Worm (Caenorhabditis elegans) whole organism, L1 larva: ENCODE data around the gene unc-10.

ENCODE experiments used
- C16A3.4 ChIP-seq: fragments of 150-350 bp; optimal IDR thresholded peaks from 2 replicates; lab custom pipeline; 2014; ENCODE audit warnings: missing biosample characterization, missing genetic modification characterization
- C34B4.2 ChIP-seq: sonication (generic microtip); optimal IDR thresholded peaks from 2 replicates; lab custom pipeline; 2017; ENCODE audit warnings: mild to moderate bottlenecking, missing genetic modification characterization, missing compliant biosample characterization
- F16B12.6 ChIP-seq: fragments of 150-350 bp; optimal IDR thresholded peaks from 2 replicates; lab custom pipeline; 2014; ENCODE audit warnings: missing biosample characterization, missing genetic modification characterization
- aly-2 ChIP-seq: fragments of 150-350 bp; optimal IDR thresholded peaks from 2 replicates; lab custom pipeline; 2014; ENCODE audit warnings: missing biosample characterization, missing genetic modification characterization
- blmp-1 ChIP-seq: fragments of 150-350 bp; optimal IDR thresholded peaks from 2 replicates; lab custom pipeline; 2014; ENCODE audit warnings: missing biosample characterization, missing genetic modification characterization
- ceh-82 ChIP-seq, 3 experiments: fragments of 150-350 bp in 1 of 3; sonication (generic microtip) in 2 of 3; optimal IDR thresholded peaks; 2 replicates each; lab custom pipeline; 2014 to 2017; ENCODE audit warnings: missing biosample characterization in 3 of 3, missing genetic modification characterization in 3 of 3
- ceh-88 ChIP-seq: fragments of 200-800 bp; sonication (Bioruptor generic); IDR thresholded peaks from 2 replicates; pipeline ENCODE4 v1.3.6; 2022; ENCODE audit warnings: missing genetic modification characterization, missing compliant biosample characterization
- ceh-90 ChIP-seq: sonication (generic microtip); optimal IDR thresholded peaks from 2 replicates; lab custom pipeline; 2016; ENCODE audit warnings: missing genetic modification characterization, missing compliant biosample characterization
- ces-1 ChIP-seq: fragments of 150-350 bp; optimal IDR thresholded peaks from 2 replicates; lab custom pipeline; 2014; ENCODE audit warnings: missing biosample characterization, missing genetic modification reagents, missing genetic modification characterization
- dpl-1 ChIP-seq, 3 experiments: fragments of 150-350 bp in 2 of 3; sonication (generic microtip) in 1 of 3; optimal IDR thresholded peaks; 2 replicates each; lab custom pipeline; 2014 to 2017; ENCODE audit warnings: missing biosample characterization in 3 of 3, missing genetic modification characterization in 3 of 3, missing genetic modification reagents in 3 of 3
- dsc-1 ChIP-seq: sonication (generic microtip); optimal IDR thresholded peaks from 2 replicates; lab custom pipeline; 2016; ENCODE audit warnings: mild to moderate bottlenecking, missing genetic modification characterization, missing compliant biosample characterization
- efl-3 ChIP-seq: fragments of 200-800 bp; sonication (Bioruptor generic); optimal IDR thresholded peaks from 2 replicates; lab custom pipeline; 2018; ENCODE audit warnings: mild to moderate bottlenecking, missing genetic modification characterization, missing compliant biosample characterization
- egl-27 ChIP-seq, 2 experiments: fragments of 150-350 bp in 1 of 2; sonication (generic microtip); optimal IDR thresholded peaks; 3 replicates each; lab custom pipeline; 2017 to 2018; ENCODE audit warnings: missing biosample characterization in 2 of 2, missing genetic modification characterization in 2 of 2, missing genetic modification reagents in 2 of 2
- elt-3 ChIP-seq, 6 experiments: fragments of 150-350 bp in 1 of 6; sonication (generic microtip); optimal IDR thresholded peaks; 2 replicates each; lab custom pipeline; 2017 to 2018; ENCODE audit warnings: missing biosample characterization in 6 of 6, missing genetic modification characterization in 6 of 6, inconsistent platforms in 1 of 6
- ets-5 ChIP-seq: fragments of 200-800 bp; sonication (Bioruptor generic); IDR thresholded peaks from 2 replicates; pipeline ENCODE4 v1.3.6; 2022; ENCODE audit warnings: missing genetic modification characterization, missing compliant biosample characterization
- fos-1 ChIP-seq: fragments of 150-350 bp; optimal IDR thresholded peaks from 2 replicates; lab custom pipeline; 2014; ENCODE audit warnings: missing biosample characterization, missing genetic modification characterization
- hlh-17 ChIP-seq: fragments of 200-800 bp; sonication (Bioruptor generic); optimal IDR thresholded peaks from 2 replicates; lab custom pipeline; 2018; ENCODE audit warnings: missing genetic modification characterization, mild to moderate bottlenecking, missing compliant biosample characterization, moderate library complexity, borderline replicate concordance
- hlh-4 ChIP-seq: sonication (generic microtip); optimal IDR thresholded peaks from 2 replicates; lab custom pipeline; 2016; ENCODE audit warnings: mild to moderate bottlenecking, missing genetic modification characterization, missing compliant biosample characterization
- hpl-2 ChIP-seq: fragments of 150-350 bp; optimal IDR thresholded peaks from 2 replicates; lab custom pipeline; 2014; ENCODE audit warnings: missing biosample characterization, missing genetic modification reagents, missing genetic modification characterization
- jun-1 ChIP-seq: fragments of 150-350 bp; optimal IDR thresholded peaks from 2 replicates; lab custom pipeline; 2014; ENCODE audit warnings: missing biosample characterization, missing genetic modification reagents, missing genetic modification characterization
- lin-14 ChIP-seq: fragments of 200-800 bp; sonication (Bioruptor generic); optimal IDR thresholded peaks from 2 replicates; lab custom pipeline; 2018; ENCODE audit warnings: mild to moderate bottlenecking, missing genetic modification characterization, moderate library complexity, missing compliant biosample characterization
- lin-15B ChIP-seq: fragments of 150-350 bp; sonication (generic microtip); optimal IDR thresholded peaks from 3 replicates; lab custom pipeline; 2014; ENCODE audit warnings: missing biosample characterization, missing genetic modification characterization
- lin-35 ChIP-seq, 2 experiments: fragments of 150-350 bp; optimal IDR thresholded peaks; 2 replicates each; lab custom pipeline; 2014; ENCODE audit warnings: missing biosample characterization in 2 of 2, missing genetic modification characterization in 2 of 2, missing genetic modification reagents in 2 of 2
- lir-3 ChIP-seq: sonication (generic microtip); optimal IDR thresholded peaks from 2 replicates; lab custom pipeline; 2016; ENCODE audit warnings: mild to moderate bottlenecking, missing genetic modification characterization, moderate library complexity, missing compliant biosample characterization; ENCODE audit not compliant: poor library complexity
- lsy-2 ChIP-seq, 2 experiments: fragments of 150-350 bp; optimal IDR thresholded peaks; 2 replicates each; lab custom pipeline; 2014; ENCODE audit warnings: missing biosample characterization in 2 of 2, missing genetic modification characterization in 2 of 2
- mab-9 ChIP-seq: fragments of 200-800 bp; sonication (Bioruptor generic); IDR thresholded peaks from 2 replicates; pipeline ENCODE4 v1.3.6; 2022; ENCODE audit warnings: missing genetic modification reagents, missing genetic modification characterization, missing compliant biosample characterization
- mdl-1 ChIP-seq, 2 experiments: fragments of 150-350 bp; optimal IDR thresholded peaks; 2 replicates each; lab custom pipeline; 2014 to 2017; ENCODE audit warnings: missing biosample characterization in 2 of 2, missing genetic modification characterization in 2 of 2, inconsistent platforms in 1 of 2
- mef-2 ChIP-seq: fragments of 150-350 bp; optimal IDR thresholded peaks from 2 replicates; lab custom pipeline; 2014; ENCODE audit warnings: missing biosample characterization, missing genetic modification characterization
- mep-1 ChIP-seq: fragments of 150-350 bp; optimal IDR thresholded peaks from 2 replicates; lab custom pipeline; 2014; ENCODE audit warnings: missing biosample characterization, missing genetic modification characterization
- nhr-11 ChIP-seq: fragments of 150-350 bp; optimal IDR thresholded peaks from 2 replicates; lab custom pipeline; 2014; ENCODE audit warnings: missing biosample characterization, missing genetic modification characterization
- nhr-19 ChIP-seq: fragments of 200-800 bp; sonication (Bioruptor generic); conservative IDR thresholded peaks from 2 replicates; pipeline ENCODE4 v1.3.6; 2022; ENCODE audit warnings: missing genetic modification characterization, missing compliant biosample characterization
- nhr-20 ChIP-seq: sonication (generic microtip); optimal IDR thresholded peaks from 2 replicates; lab custom pipeline; 2016; ENCODE audit warnings: mild to moderate bottlenecking, missing genetic modification characterization, missing compliant biosample characterization
- nhr-47 ChIP-seq: sonication (generic microtip); optimal IDR thresholded peaks from 2 replicates; lab custom pipeline; 2016; ENCODE audit warnings: mild to moderate bottlenecking, missing genetic modification characterization, moderate library complexity, missing compliant biosample characterization
- nhr-71 ChIP-seq: sonication (generic microtip); optimal IDR thresholded peaks from 2 replicates; lab custom pipeline; 2016; ENCODE audit warnings: mild to moderate bottlenecking, missing genetic modification characterization, moderate library complexity, missing compliant biosample characterization
- nhr-84 ChIP-seq: sonication (generic microtip); optimal IDR thresholded peaks from 2 replicates; lab custom pipeline; 2017; ENCODE audit warnings: missing biosample characterization, missing genetic modification characterization
- pag-3 ChIP-seq: sonication (generic microtip); optimal IDR thresholded peaks from 2 replicates; lab custom pipeline; 2017; ENCODE audit warnings: missing genetic modification characterization, mild to moderate bottlenecking, missing compliant biosample characterization, antibody characterized with exemption, borderline replicate concordance; ENCODE audit not compliant: insufficient read depth
- snu-23 ChIP-seq: sonication (generic microtip); optimal IDR thresholded peaks from 2 replicates; lab custom pipeline; 2016; ENCODE audit warnings: missing genetic modification characterization, missing compliant biosample characterization
- sox-4 ChIP-seq: sonication (generic microtip); optimal IDR thresholded peaks from 2 replicates; lab custom pipeline; 2016; ENCODE audit warnings: missing genetic modification characterization, missing compliant biosample characterization
- sptf-1 ChIP-seq: fragments of 150-350 bp; optimal IDR thresholded peaks from 2 replicates; lab custom pipeline; 2014; ENCODE audit warnings: missing biosample characterization, missing genetic modification characterization
- swsn-7 ChIP-seq: sonication (generic microtip); optimal IDR thresholded peaks from 2 replicates; lab custom pipeline; 2016; ENCODE audit warnings: missing genetic modification characterization, missing compliant biosample characterization
- tlp-1 ChIP-seq: fragments of 150-350 bp; optimal IDR thresholded peaks from 2 replicates; lab custom pipeline; 2014; ENCODE audit warnings: missing biosample characterization, missing genetic modification characterization
- unc-130 ChIP-seq: fragments of 150-350 bp; optimal IDR thresholded peaks from 2 replicates; lab custom pipeline; 2017; ENCODE audit warnings: missing biosample characterization, missing genetic modification characterization, inconsistent platforms
- unc-30 ChIP-seq: sonication (generic microtip); optimal IDR thresholded peaks from 2 replicates; lab custom pipeline; 2017; ENCODE audit warnings: missing biosample characterization, missing genetic modification characterization
- unc-86 ChIP-seq: sonication (generic microtip); optimal IDR thresholded peaks from 2 replicates; lab custom pipeline; 2016; ENCODE audit warnings: missing genetic modification characterization, missing compliant biosample characterization
- xbp-1 ChIP-seq: sonication (generic microtip); optimal IDR thresholded peaks from 2 replicates; lab custom pipeline; 2016; ENCODE audit warnings: missing genetic modification characterization, missing compliant biosample characterization
- zag-1 ChIP-seq: fragments of 150-350 bp; optimal IDR thresholded peaks from 2 replicates; lab custom pipeline; 2014; ENCODE audit warnings: missing biosample characterization, missing genetic modification characterization
- zip-4 ChIP-seq: fragments of 200-800 bp; sonication (Bioruptor generic); optimal IDR thresholded peaks from 2 replicates; lab custom pipeline; 2018; ENCODE audit warnings: mild to moderate bottlenecking, missing genetic modification characterization, moderate library complexity, missing compliant biosample characterization

Gene unc-10

DNA sequence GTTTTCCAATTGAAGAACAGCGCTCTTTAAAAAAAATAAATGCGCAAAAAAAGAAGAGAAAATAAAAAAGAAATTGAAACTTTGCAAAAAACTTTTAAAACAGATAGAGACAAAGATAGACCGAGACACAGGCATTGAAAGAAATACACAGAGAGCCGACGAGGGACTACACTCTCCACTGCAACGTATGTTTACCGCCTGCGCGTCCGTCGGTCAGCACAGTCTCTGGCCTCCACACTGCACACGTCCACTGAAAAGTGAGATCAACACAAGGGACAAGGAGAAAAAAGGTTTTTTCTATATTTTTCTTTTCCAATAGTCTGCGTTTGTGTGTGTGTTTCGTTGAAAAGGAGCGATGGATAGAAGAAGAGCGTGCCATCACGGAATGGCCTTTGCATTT lies 26.3 kb upstream of the unc-10 start (continued):
- TF ChIP-seq tlp-1 (no peak), nhr-71 (tag; lab: Kevin White, UChicago) (peak; percentile 69), hlh-17 (GFP tag; lab: Kevin White, UChicago) (no peak), C16A3.4 (tag; lab: Kevin White, UChicago) (no peak), lsy-2 (tag; optimal IDR thresholded peaks at IDR 0.05; lab: Kevin White, UChicago) (peak; percentile 41 to 66), aly-2 (tag; lab: Kevin White, UChicago) (no peak), hlh-4 (no peak), swsn-7 (tag; lab: Kevin White, UChicago) (peak; percentile 65), nhr-84 (tag; lab: Kevin White, UChicago) (no peak), mdl-1 (tag; optimal IDR thresholded peaks at IDR 0.05; lab: Kevin White, UChicago) (peak in 1 of 2 experiments; percentile 65), dpl-1 (GFP tag; optimal IDR thresholded peaks at IDR 0.05; lab: Kevin White, UChicago) (peak in 2 of 3 experiments; percentile 15 to 27), nhr-20 (tag; lab: Kevin White, UChicago) (peak; percentile 84), mab-9 (GFP tag; lab: Robert Waterston, UW) (no peak), zag-1 (tag; lab: Kevin White, UChicago) (no peak), F16B12.6 (peak; percentile 13), unc-86 (tag; lab: Kevin White, UChicago) (peak; percentile 4), mef-2 (peak; percentile 34), ceh-90 (tag; lab: Kevin White, UChicago) (no peak), nhr-11 (tag; lab: Kevin White, UChicago) (no peak), sptf-1 (tag; lab: Kevin White, UChicago) (no peak), elt-3 (tag; optimal IDR thresholded peaks at IDR 0.05; lab: Kevin White, UChicago) (peak in 3 of 6 experiments; percentile 14 to 65 (median 49)), ceh-88 (no peak), unc-130 (tag; lab: Kevin White, UChicago) (no peak), lin-14 (peak; percentile 97), lin-35 (GFP tag; optimal IDR thresholded peaks at IDR 0.05; lab: Kevin White, UChicago) (peak; percentile 10 to 14), pag-3 (tag; lab: Kevin White, UChicago) (no peak), egl-27 (tag; optimal IDR thresholded peaks at IDR 0.05; lab: Kevin White, UChicago) (peak; percentile 54 to 56), C34B4.2 (tag; lab: Kevin White, UChicago) (no peak), efl-3 (no peak), sox-4 (no peak)

DNA sequence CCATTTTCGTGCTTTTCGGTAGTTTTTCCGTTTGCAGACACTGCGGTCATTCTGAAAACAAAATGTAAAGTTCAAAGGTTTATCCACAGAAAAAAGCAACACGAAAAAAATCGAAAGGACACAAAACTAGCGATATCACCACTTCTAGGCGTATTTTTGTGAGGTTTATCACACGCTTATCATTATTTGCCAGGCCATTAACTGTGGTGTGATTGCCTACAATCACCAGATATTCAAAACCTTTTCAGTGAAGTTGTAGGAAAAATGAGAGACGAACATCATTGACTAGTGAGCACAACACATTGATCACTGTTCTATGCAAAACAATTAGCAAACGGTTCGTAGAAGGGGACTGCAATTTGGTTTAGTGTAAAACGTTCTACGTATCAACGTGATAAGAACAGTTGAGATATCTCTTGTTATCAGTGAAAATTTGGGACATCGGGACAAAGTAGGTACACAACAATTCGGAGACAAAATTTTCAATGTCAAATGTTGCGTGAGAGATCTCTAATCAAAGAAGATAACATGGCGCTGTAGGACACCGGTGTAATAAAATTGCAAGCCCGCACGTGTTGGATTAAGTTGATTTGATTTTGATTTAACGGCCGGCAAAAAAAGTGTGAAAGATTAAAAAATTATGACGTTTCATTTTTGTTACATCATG lies 25.5 kb upstream of the unc-10 start, which contains the start of gene sur-5:
TSS of gene sur-5 (minus strand) at position 51 of the 667 bp plus-strand sequence.
- peak; percentile 12; the same call in 1 of the 2 replicates for TF ChIP-seq nhr-19 (GFP tag; lab: Robert Waterston, UW)
- no peak for TF ChIP-seq ets-5 (GFP tag; lab: Robert Waterston, UW)
- TF ChIP-seq mef-2, result no peak
- peak; percentile 77 for TF ChIP-seq blmp-1 (tag; lab: Kevin White, UChicago)
- no peak for TF ChIP-seq C34B4.2 (tag; lab: Kevin White, UChicago)
- peak; percentile 61 for TF ChIP-seq nhr-20 (tag; lab: Kevin White, UChicago)
- TF ChIP-seq lin-14, result peak; percentile 77
- peak; percentile 26 for TF ChIP-seq nhr-47 (tag; lab: Kevin White, UChicago)
- no peak for TF ChIP-seq hlh-17 (GFP tag; lab: Kevin White, UChicago)
- no peak for TF ChIP-seq hlh-4
- no peak for TF ChIP-seq sox-4
- TF ChIP-seq lsy-2 (tag; optimal IDR thresholded peaks at IDR 0.05; lab: Kevin White, UChicago), result no peak
- TF ChIP-seq unc-86 (tag; lab: Kevin White, UChicago), result no peak
- no peak for TF ChIP-seq ceh-82 (tag; optimal IDR thresholded peaks at IDR 0.05; lab: Kevin White, UChicago)
- TF ChIP-seq xbp-1 (tag; lab: Kevin White, UChicago), result no peak
- TF ChIP-seq efl-3, result no peak
- TF ChIP-seq nhr-84 (tag; lab: Kevin White, UChicago), result no peak
- peak in 1 of 2 experiments; percentile 74 for TF ChIP-seq mdl-1 (tag; optimal IDR thresholded peaks at IDR 0.05; lab: Kevin White, UChicago)
- TF ChIP-seq lin-15B (tag; lab: Kevin White, UChicago), result no peak
- TF ChIP-seq jun-1 (tag; lab: Kevin White, UChicago), result no peak
- peak; percentile 26 for TF ChIP-seq snu-23
- TF ChIP-seq dsc-1, result no peak
- TF ChIP-seq mep-1 (tag; lab: Kevin White, UChicago), result no peak
- TF ChIP-seq unc-130 (tag; lab: Kevin White, UChicago), result peak; percentile 17
- TF ChIP-seq tlp-1, result no peak
- TF ChIP-seq dpl-1 (GFP tag; optimal IDR thresholded peaks at IDR 0.05; lab: Kevin White, UChicago), result no peak
- TF ChIP-seq C16A3.4 (tag; lab: Kevin White, UChicago), result no peak
- TF ChIP-seq fos-1 (tag; lab: Kevin White, UChicago), result no peak
- no peak for TF ChIP-seq unc-30 (tag; lab: Kevin White, UChicago)
- no peak for TF ChIP-seq hpl-2 (GFP tag; lab: Kevin White, UChicago)
- TF ChIP-seq lir-3 (tag; lab: Kevin White, UChicago), result peak; percentile 2
- TF ChIP-seq ces-1 (GFP tag; lab: Kevin White, UChicago), result no peak
- TF ChIP-seq zip-4, result no peak
